Worm (Caenorhabditis elegans): ENCODE data around the gene F09E5.7.

The F09E5.7 gene

ce11 chrII:5378239-5378521 is 26.3 kb downstream of the F09E5.7 start:
- TF ChIP-seq ets-4 (GFP tag; optimal IDR thresholded peaks at IDR 0.05), result no peak
- no peak for TF ChIP-seq lir-1 (GFP tag; conservative IDR thresholded peaks at IDR 0.05)
- TF ChIP-seq nhr-80 (tag; optimal IDR thresholded peaks at IDR 0.05), result peak; percentile 16
- TF ChIP-seq lin-26 (GFP tag; IDR thresholded peaks at IDR 0.05), result 0 out of 2 replicates have a peak, but pooled peaks have one; percentile 29
- TF ChIP-seq rec-8 (tag; optimal IDR thresholded peaks at IDR 0.05), result no peak
- no peak for TF ChIP-seq pha-4 (tag; optimal IDR thresholded peaks at IDR 0.05)
- peak in 1 of 2 experiments; percentile 5 for TF ChIP-seq let-607 (tag; optimal IDR thresholded peaks at IDR 0.05)
- TF ChIP-seq F33H1.4 (GFP tag; IDR thresholded peaks at IDR 0.05), result no peak

ce11 chrII:5379614-5380077 is 27.7 kb downstream of the F09E5.7 start, which contains the start of gene pkc-3:
Gene pkc-3, plus strand, starts transcription at chrII:5380027.
- TF ChIP-seq tbx-9 (tag; optimal IDR thresholded peaks at IDR 0.05; ENCODE audit: borderline replicate concordance) (no peak), lin-40 (tag; optimal IDR thresholded peaks at IDR 0.05) (peak; percentile 62), ztf-22 (GFP tag; optimal IDR thresholded peaks at IDR 0.05) (peak; percentile 34), ekl-4 (GFP tag; IDR thresholded peaks at IDR 0.05) (peak; percentile 78), sptf-2 (GFP tag; optimal IDR thresholded peaks at IDR 0.05) (no peak), pha-4 (tag; optimal IDR thresholded peaks at IDR 0.05) (peak; percentile 54), lin-54 (GFP tag; optimal IDR thresholded peaks at IDR 0.05) (peak; percentile 63), nhr-80 (tag; optimal IDR thresholded peaks at IDR 0.05) (peak; percentile 97), cebp-2 (GFP tag; IDR thresholded peaks at IDR 0.05) (0 out of 2 replicates have a peak, but pooled peaks have one; percentile 31), nhr-179 (tag; optimal IDR thresholded peaks at IDR 0.05) (no peak), F49E8.2 (tag; optimal IDR thresholded peaks at IDR 0.05; ENCODE audit: insufficient read depth) (peak; percentile 28), ccch-3 (GFP tag; optimal IDR thresholded peaks at IDR 0.05) (no peak), hsf-1 (GFP tag; IDR thresholded peaks at IDR 0.05) (peak; percentile 75), lir-1 (GFP tag; conservative IDR thresholded peaks at IDR 0.05) (0 out of 2 replicates have a peak, but pooled peaks have one; percentile 41), D2030.7 (GFP tag; IDR thresholded peaks at IDR 0.05) (peak; percentile 25; the same call in 1 of the 2 replicates), mel-28 (tag; optimal IDR thresholded peaks at IDR 0.05; ENCODE audit: borderline replicate concordance) (no peak), bed-1 (GFP tag; IDR thresholded peaks at IDR 0.05) (no peak), F10E7.11 (tag; optimal IDR thresholded peaks at IDR 0.05) (no peak), die-1 (tag; optimal IDR thresholded peaks at IDR 0.05) (peak; percentile 55), ztf-3 (GFP tag; optimal IDR thresholded peaks at IDR 0.05) (no peak), ets-4 (GFP tag; optimal IDR thresholded peaks at IDR 0.05) (peak; percentile 54), efl-1 (GFP tag; optimal IDR thresholded peaks at IDR 0.05) (peak; percentile 63), C06A6.2 (GFP tag; conservative IDR thresholded peaks at IDR 0.05) (peak; percentile 35; the same call in 1 of the 2 replicates), akir-1 (GFP tag; optimal IDR thresholded peaks at IDR 0.05) (no peak), ceh-91 (GFP tag; IDR thresholded peaks at IDR 0.05) (no peak), mcd-1 (GFP tag; IDR thresholded peaks at IDR 0.05) (peak; percentile 47; the same call in 1 of the 2 replicates), snpc-4 (GFP tag; optimal IDR thresholded peaks at IDR 0.05) (no peak), snpc-4 (tag; optimal IDR thresholded peaks at IDR 0.05) (peak; percentile 13 to 64 (median 54)), ama-1 (optimal IDR thresholded peaks at IDR 0.05) (peak; percentile 79), ama-1 (GFP tag; optimal IDR thresholded peaks at IDR 0.05) (no peak), let-607 (tag; optimal IDR thresholded peaks at IDR 0.05) (peak; percentile 50 to 78), ZK185.1 (tag; optimal IDR thresholded peaks at IDR 0.05; ENCODE audit: poor library complexity, severe bottlenecking) (peak; percentile 47), F52B5.7 (tag; optimal IDR thresholded peaks at IDR 0.05) (peak; percentile 53), hmg-1.2 (GFP tag; IDR thresholded peaks at IDR 0.05) (peak; percentile 59), zfh-2 (GFP tag; conservative IDR thresholded peaks at IDR 0.05) (peak; percentile 40; the same call in 1 of the 2 replicates), nfya-2 (GFP tag; IDR thresholded peaks at IDR 0.05) (no peak), B0035.1 (tag; optimal IDR thresholded peaks at IDR 0.05) (peak; percentile 28), ztf-28 (GFP tag; IDR thresholded peaks at IDR 0.05) (no peak), Y67H2A.10 (GFP tag; conservative IDR thresholded peaks at IDR 0.05) (no peak), K12H6.12 (tag; optimal IDR thresholded peaks at IDR 0.05) (peak; percentile 40), egl-18 (GFP tag; IDR thresholded peaks at IDR 0.05) (0 out of 2 replicates have a peak, but pooled peaks have one; percentile 3), mxl-1 (tag; optimal IDR thresholded peaks at IDR 0.05) (no peak), F39B2.1 (GFP tag; IDR thresholded peaks at IDR 0.05) (0 out of 2 replicates have a peak, but pooled peaks have one; percentile 54)
